Worm (Caenorhabditis elegans) whole organism, late embryonic: ENCODE measurements around the gene sas-7.

Experiments used
- C08G9.2 ChIP-seq: sonication (generic microtip); optimal IDR thresholded peaks from 2 replicates; lab custom pipeline; 2016; ENCODE audit warnings: mild to moderate bottlenecking, missing genetic modification characterization, moderate library complexity, missing compliant biosample characterization
- K09A11.1 ChIP-seq: sonication (generic microtip); optimal IDR thresholded peaks from 2 replicates; lab custom pipeline; 2017; ENCODE audit warnings: antibody characterized with exemption, mild to moderate bottlenecking, missing genetic modification characterization, missing compliant biosample characterization; ENCODE audit not compliant: insufficient read depth
- T23F11.4 ChIP-seq: fragments of 200-800 bp; sonication (Bioruptor generic); optimal IDR thresholded peaks from 2 replicates; lab custom pipeline; 2018; ENCODE audit warnings: mild to moderate bottlenecking, missing genetic modification characterization, missing compliant biosample characterization
- Y22D7AL.16 ChIP-seq: sonication (generic microtip); optimal IDR thresholded peaks from 2 replicates; lab custom pipeline; 2016; ENCODE audit warnings: missing genetic modification characterization, missing compliant biosample characterization
- ceh-18 ChIP-seq: sonication (generic microtip); optimal IDR thresholded peaks from 2 replicates; lab custom pipeline; 2016; ENCODE audit warnings: missing genetic modification characterization, missing compliant biosample characterization
- ceh-22 ChIP-seq: sonication (generic microtip); optimal IDR thresholded peaks from 2 replicates; lab custom pipeline; 2017; ENCODE audit warnings: missing biosample characterization, missing genetic modification characterization
- ceh-31 ChIP-seq: sonication (generic microtip); optimal IDR thresholded peaks from 2 replicates; lab custom pipeline; 2016; ENCODE audit warnings: missing genetic modification characterization, missing compliant biosample characterization
- ceh-34 ChIP-seq: sonication (generic microtip); optimal IDR thresholded peaks from 2 replicates; lab custom pipeline; 2016; ENCODE audit warnings: mild to moderate bottlenecking, missing genetic modification characterization, missing compliant biosample characterization
- ceh-48 ChIP-seq: sonication (generic microtip); optimal IDR thresholded peaks from 2 replicates; lab custom pipeline; 2016; ENCODE audit warnings: missing genetic modification characterization, inconsistent platforms, missing compliant biosample characterization
- dve-1 ChIP-seq: sonication (generic microtip); optimal IDR thresholded peaks from 2 replicates; lab custom pipeline; 2017; ENCODE audit warnings: antibody characterized with exemption, mild to moderate bottlenecking, missing genetic modification characterization, missing compliant biosample characterization
- elt-2 ChIP-seq: sonication (generic microtip); optimal IDR thresholded peaks from 2 replicates; lab custom pipeline; 2016; ENCODE audit warnings: missing genetic modification reagents, missing genetic modification characterization, missing compliant biosample characterization
- ets-4 ChIP-seq: sonication (generic microtip); optimal IDR thresholded peaks from 2 replicates; lab custom pipeline; 2016; ENCODE audit warnings: missing genetic modification characterization, missing compliant biosample characterization
- eyg-1 ChIP-seq: sonication (generic microtip); optimal IDR thresholded peaks from 2 replicates; lab custom pipeline; 2016; ENCODE audit warnings: missing genotype, missing genetic modification characterization, missing compliant biosample characterization
- fax-1 ChIP-seq: sonication (generic microtip); optimal IDR thresholded peaks from 2 replicates; lab custom pipeline; 2016; ENCODE audit warnings: missing genotype, missing genetic modification characterization, missing compliant biosample characterization
- fkh-10 ChIP-seq: fragments of 150-350 bp; optimal IDR thresholded peaks from 2 replicates; lab custom pipeline; 2014; ENCODE audit warnings: missing biosample characterization, missing genetic modification reagents, missing genetic modification characterization
- fkh-6 ChIP-seq: sonication (generic microtip); optimal IDR thresholded peaks from 2 replicates; lab custom pipeline; 2016; ENCODE audit warnings: missing genetic modification characterization, missing compliant biosample characterization
- hlh-13 ChIP-seq: fragments of 200-800 bp; sonication (Bioruptor generic); optimal IDR thresholded peaks from 2 replicates; lab custom pipeline; 2018; ENCODE audit warnings: mild to moderate bottlenecking, missing genetic modification characterization, missing compliant biosample characterization
- hlh-30 ChIP-seq: sonication (generic microtip); optimal IDR thresholded peaks from 2 replicates; lab custom pipeline; 2017; ENCODE audit warnings: antibody characterized with exemption, missing genetic modification characterization, missing compliant biosample characterization; ENCODE audit not compliant: insufficient read depth
- hlh-8 ChIP-seq: sonication (generic microtip); optimal IDR thresholded peaks from 2 replicates; lab custom pipeline; 2016; ENCODE audit warnings: missing genotype, missing genetic modification characterization, missing compliant biosample characterization
- lim-6 ChIP-seq: sonication (generic microtip); optimal IDR thresholded peaks from 2 replicates; lab custom pipeline; 2016; ENCODE audit warnings: missing genetic modification characterization, missing compliant biosample characterization
- nfya-1 ChIP-seq: sonication (generic microtip); optimal IDR thresholded peaks from 2 replicates; lab custom pipeline; 2017; ENCODE audit warnings: missing genetic modification characterization, mild to moderate bottlenecking, missing compliant biosample characterization, antibody characterized with exemption, moderate library complexity
- nhr-11 ChIP-seq: fragments of 150-350 bp; optimal IDR thresholded peaks from 2 replicates; lab custom pipeline; 2014; ENCODE audit warnings: missing biosample characterization, missing genetic modification characterization
- nhr-232 ChIP-seq: sonication (generic microtip); optimal IDR thresholded peaks from 2 replicates; lab custom pipeline; 2016; ENCODE audit warnings: missing genetic modification characterization, missing compliant biosample characterization
- pat-9 ChIP-seq: fragments of 200-800 bp; sonication (Bioruptor generic); optimal IDR thresholded peaks from 2 replicates; lab custom pipeline; 2018; ENCODE audit warnings: mild to moderate bottlenecking, missing genetic modification characterization, moderate library complexity, missing compliant biosample characterization
- pax-1 ChIP-seq: fragments of 150-350 bp; optimal IDR thresholded peaks from 2 replicates; lab custom pipeline; 2014; ENCODE audit warnings: missing biosample characterization, missing genetic modification characterization
- pha-2 ChIP-seq: sonication (generic microtip); optimal IDR thresholded peaks from 2 replicates; lab custom pipeline; 2017; ENCODE audit warnings: mild to moderate bottlenecking, missing genetic modification characterization, missing compliant biosample characterization
- pros-1 ChIP-seq: fragments of 150-350 bp; optimal IDR thresholded peaks from 2 replicates; lab custom pipeline; 2014; ENCODE audit warnings: missing biosample characterization, missing genetic modification reagents, missing genetic modification characterization
- ref-2 ChIP-seq: sonication (generic microtip); optimal IDR thresholded peaks from 2 replicates; lab custom pipeline; 2016; ENCODE audit warnings: missing genetic modification characterization, missing compliant biosample characterization
- rnt-1 ChIP-seq: sonication (generic microtip); optimal IDR thresholded peaks from 2 replicates; lab custom pipeline; 2016; ENCODE audit warnings: missing genetic modification characterization, missing compliant biosample characterization
- sdc-2 ChIP-seq: sonication (generic microtip); optimal IDR thresholded peaks from 2 replicates; lab custom pipeline; 2016; ENCODE audit warnings: missing genotype, missing genetic modification characterization, missing compliant biosample characterization
- sox-2 ChIP-seq: fragments of 200-800 bp; sonication (Bioruptor generic); IDR thresholded peaks from 2 replicates; pipeline ENCODE4 v1.3.6; 2022; ENCODE audit warnings: missing genetic modification reagents, missing genetic modification characterization, missing compliant biosample characterization
- syd-9 ChIP-seq: sonication (generic microtip); optimal IDR thresholded peaks from 2 replicates; lab custom pipeline; 2016; ENCODE audit warnings: mild to moderate bottlenecking, missing genetic modification characterization, moderate library complexity, missing compliant biosample characterization
- tbx-2 ChIP-seq: sonication (generic microtip); optimal IDR thresholded peaks from 2 replicates; lab custom pipeline; 2016; ENCODE audit warnings: missing genetic modification characterization, missing compliant biosample characterization
- tbx-7 ChIP-seq: sonication (generic microtip); optimal IDR thresholded peaks from 2 replicates; lab custom pipeline; 2016; ENCODE audit warnings: missing genotype, missing genetic modification characterization, missing compliant biosample characterization
- ttx-3 ChIP-seq: sonication (generic microtip); optimal IDR thresholded peaks from 2 replicates; lab custom pipeline; 2016; ENCODE audit warnings: missing genetic modification reagents, missing genetic modification characterization, missing compliant biosample characterization
- unc-42 ChIP-seq: sonication (generic microtip); optimal IDR thresholded peaks from 2 replicates; lab custom pipeline; 2016; ENCODE audit warnings: missing genotype, missing genetic modification characterization, missing compliant biosample characterization
- unc-55 ChIP-seq: sonication (generic microtip); optimal IDR thresholded peaks from 2 replicates; lab custom pipeline; 2017; ENCODE audit warnings: missing biosample characterization, missing genetic modification reagents, missing genetic modification characterization

The sas-7 gene

DNA sequence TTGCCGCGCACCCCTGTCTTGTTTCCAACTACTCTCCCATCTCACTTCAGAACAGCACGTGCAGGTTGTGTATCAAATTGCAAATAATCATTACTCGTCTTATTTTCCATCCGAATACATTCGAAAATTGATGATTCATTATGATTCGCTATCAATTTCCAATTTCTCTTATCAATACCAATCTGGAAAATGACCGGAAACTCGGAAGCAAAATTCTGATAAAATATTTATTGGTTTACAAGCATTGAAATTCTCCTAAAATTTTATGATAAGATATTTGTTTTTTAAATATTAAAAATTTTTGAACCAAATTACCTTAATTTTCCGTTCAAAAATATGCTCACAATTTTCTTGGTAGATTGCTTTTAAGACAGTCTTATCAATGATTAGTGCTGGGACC, 15.5 kb upstream of the sas-7 start:
- TF ChIP-seq hlh-8 (tag; lab: Kevin White, UChicago): no peak
- no peak for TF ChIP-seq lim-6 (tag; lab: Kevin White, UChicago)
- TF ChIP-seq rnt-1 (tag; lab: Kevin White, UChicago): no peak
- TF ChIP-seq pha-2: no peak
- TF ChIP-seq hlh-30: no peak
- no peak for TF ChIP-seq ets-4 (tag; lab: Kevin White, UChicago)
- no peak for TF ChIP-seq unc-42
- no peak for TF ChIP-seq nfya-1
- TF ChIP-seq ceh-22: no peak
- TF ChIP-seq Y22D7AL.16 (tag; lab: Kevin White, UChicago): no peak
- TF ChIP-seq pat-9 (tag; lab: Kevin White, UChicago): no peak
- TF ChIP-seq ttx-3 (tag; lab: Kevin White, UChicago): no peak
- no peak for TF ChIP-seq syd-9 (tag; lab: Kevin White, UChicago)
- TF ChIP-seq ceh-31 (tag; lab: Kevin White, UChicago): no peak
- TF ChIP-seq nhr-11 (tag; lab: Kevin White, UChicago): no peak
- TF ChIP-seq tbx-7: no peak
- no peak for TF ChIP-seq fkh-10
- no peak for TF ChIP-seq pax-1
- TF ChIP-seq sdc-2 (tag; lab: Kevin White, UChicago): no peak
- TF ChIP-seq T23F11.4 (GFP tag; lab: Kevin White, UChicago): no peak

DNA sequence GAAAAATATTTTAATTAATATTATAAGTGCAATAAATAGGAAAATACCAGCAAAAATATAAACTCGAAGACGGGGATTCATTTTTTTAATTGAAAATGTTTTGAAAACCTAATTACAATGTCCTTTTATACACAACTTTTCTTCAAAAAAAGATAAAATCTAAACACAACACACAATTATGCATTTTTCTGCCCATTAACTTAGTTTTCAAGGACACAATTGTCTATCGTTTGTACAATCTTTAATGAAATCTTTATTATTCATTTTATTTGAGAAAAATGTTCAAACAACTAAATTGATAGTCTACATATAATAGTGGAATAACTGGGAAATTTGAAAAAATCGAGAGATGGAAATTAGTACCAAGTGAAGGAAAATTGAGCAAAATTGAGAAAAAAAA, 14.8 kb upstream of the sas-7 start, which contains the start of gene T07A5.1:
T07A5.1 (minus strand) TSS at position 149 of the 400 bp plus-strand sequence.
- TF ChIP-seq ttx-3 (tag; lab: Kevin White, UChicago): no peak
- no peak for TF ChIP-seq nhr-232 (tag; lab: Kevin White, UChicago)
- no peak for TF ChIP-seq eyg-1 (tag; lab: Kevin White, UChicago)
- TF ChIP-seq C08G9.2 (tag; lab: Kevin White, UChicago): no peak
- TF ChIP-seq hlh-8 (tag; lab: Kevin White, UChicago): no peak
- TF ChIP-seq hlh-13 (GFP tag; lab: Kevin White, UChicago): no peak
- no peak for TF ChIP-seq pros-1 (tag; lab: Kevin White, UChicago)

DNA sequence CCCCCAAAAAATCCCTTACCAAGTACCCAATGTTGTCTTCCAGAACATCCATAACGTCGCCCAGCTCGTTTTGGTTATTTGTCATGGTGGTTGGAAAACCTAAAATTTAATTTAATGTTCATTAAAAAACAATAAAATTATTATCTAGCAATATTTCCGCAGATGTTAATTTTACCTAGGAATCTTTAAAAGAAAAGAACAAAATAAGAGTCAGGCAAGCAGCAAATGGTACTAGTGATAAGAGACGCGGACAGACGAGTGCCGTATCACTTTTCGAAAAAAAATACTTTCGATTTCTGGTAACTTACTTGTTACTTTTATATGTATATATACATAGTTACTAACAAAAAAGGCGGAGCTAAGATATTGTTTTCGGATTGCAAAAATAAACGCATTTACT, 9.8 kb upstream of the sas-7 start, which contains the start of gene T07A5.7:
T07A5.7 (minus strand) TSS at position 101 of the 400 bp plus-strand sequence.
- TF ChIP-seq K09A11.1 (tag; lab: Kevin White, UChicago) (no peak), nfya-1 (no peak), fkh-6 (no peak), unc-55 (GFP tag; lab: Kevin White, UChicago) (no peak)

DNA sequence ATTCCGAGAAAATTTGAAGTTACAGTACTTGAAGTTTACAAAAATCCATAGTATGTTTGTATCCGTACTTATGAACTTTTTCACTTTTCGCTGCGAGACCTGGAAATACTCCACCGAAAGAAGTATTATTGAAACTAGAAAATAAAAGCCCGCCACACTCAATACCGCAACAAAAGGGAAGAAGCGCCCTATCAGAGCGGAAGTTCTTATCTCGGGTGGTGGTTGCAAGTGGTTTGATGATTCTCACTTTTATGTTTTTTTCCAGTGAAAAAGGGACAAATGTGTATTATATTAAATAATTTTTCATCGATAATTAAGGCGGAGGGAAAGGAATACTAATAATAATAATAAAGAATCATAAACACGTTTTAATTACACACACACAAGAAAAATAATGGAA, 6.6 kb upstream of the sas-7 start:
- TF ChIP-seq fax-1 (tag; lab: Kevin White, UChicago): no peak
- TF ChIP-seq elt-2 (tag; lab: Kevin White, UChicago): peak; percentile 39

DNA sequence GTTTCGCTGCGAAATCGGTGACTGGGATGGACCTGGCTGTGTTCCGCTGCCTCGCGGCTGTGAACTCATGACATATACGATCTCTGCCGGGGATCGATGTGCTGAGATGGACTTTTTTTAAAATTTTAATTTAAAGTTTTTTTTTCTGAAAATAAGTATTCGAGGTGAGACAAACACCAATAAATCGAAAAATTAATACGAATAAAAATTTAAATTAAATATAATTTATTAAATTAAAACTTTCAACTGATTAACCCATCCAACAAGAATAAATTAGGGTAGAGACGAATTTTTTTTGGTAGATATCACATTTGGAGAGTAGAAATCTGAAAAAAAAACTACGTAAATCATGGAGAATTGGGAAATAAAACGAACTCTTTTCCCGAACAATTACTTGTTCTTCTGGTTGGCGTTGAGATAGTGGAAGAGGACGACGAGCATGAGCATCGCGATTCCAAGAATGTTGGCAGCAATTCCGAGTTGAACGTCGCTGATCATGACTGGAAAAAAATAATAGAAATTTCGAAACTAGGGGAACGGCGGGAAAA, 2.7 kb upstream of the sas-7 start, which contains the start of the genes unc-50 and ostf-4:
unc-50 (minus strand) TSS at position 101 of the 548 bp plus-strand sequence.
ostf-4 (minus strand) TSS at position 498 of the 548 bp plus-strand sequence.
- TF ChIP-seq elt-2 (tag; lab: Kevin White, UChicago) (no peak), hlh-13 (GFP tag; lab: Kevin White, UChicago) (no peak)

DNA sequence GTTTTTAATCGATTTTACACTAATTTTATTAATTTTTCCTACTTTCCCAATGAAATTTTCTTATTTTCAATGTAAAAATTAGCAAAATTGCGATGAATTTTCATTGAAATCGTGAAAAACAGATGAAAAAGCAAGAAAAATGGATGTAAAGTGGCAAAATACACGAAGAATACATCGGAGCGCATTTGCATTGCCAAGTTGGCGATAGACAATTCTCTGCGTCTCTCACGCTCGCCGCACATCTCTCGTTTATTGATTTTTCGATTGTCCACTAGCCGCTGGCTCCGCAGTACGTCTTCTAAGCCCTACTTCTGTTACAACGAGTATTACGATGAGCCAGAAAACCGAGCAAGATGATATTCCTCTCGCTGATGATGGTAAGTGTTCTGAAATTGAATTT, 2.1 kb upstream of the sas-7 start, which contains the start of gene unc-69:
unc-69 (plus strand) TSS at position 185 of the 400 bp plus-strand sequence.
- TF ChIP-seq nhr-232 (tag; lab: Kevin White, UChicago) (no peak), dve-1 (tag; lab: Kevin White, UChicago) (peak; percentile 2), ceh-31 (tag; lab: Kevin White, UChicago) (peak; percentile 35), unc-42 (peak; percentile 51), nfya-1 (peak; percentile 75), tbx-2 (no peak), ceh-18 (tag; lab: Kevin White, UChicago) (peak; percentile 6), sox-2 (GFP tag; lab: Robert Waterston, UW) (no peak), ref-2 (tag; lab: Kevin White, UChicago) (peak; percentile 30), ceh-34 (tag; lab: Kevin White, UChicago) (peak; percentile 30), unc-55 (GFP tag; lab: Kevin White, UChicago) (peak; percentile 10), ceh-48 (peak; percentile 99)
